Worm (Caenorhabditis elegans) whole organism, L1 larva: ENCODE measurements around the gene F16H6.10.

ENCODE experiments used
- elt-3 ChIP-seq, 6 experiments: fragments of 150-350 bp in 1 of 6; sonication (generic microtip); optimal IDR thresholded peaks; 2 replicates each; lab custom pipeline; 2017 to 2018; ENCODE audit warnings: missing biosample characterization in 6 of 6, missing genetic modification characterization in 6 of 6, inconsistent platforms in 1 of 6
- lin-15B ChIP-seq: fragments of 150-350 bp; sonication (generic microtip); optimal IDR thresholded peaks from 3 replicates; lab custom pipeline; 2014; ENCODE audit warnings: missing biosample characterization, missing genetic modification characterization
- mdl-1 ChIP-seq, 2 experiments: fragments of 150-350 bp; optimal IDR thresholded peaks; 2 replicates each; lab custom pipeline; 2014 to 2017; ENCODE audit warnings: missing biosample characterization in 2 of 2, missing genetic modification characterization in 2 of 2, inconsistent platforms in 1 of 2
- nhr-237 ChIP-seq: fragments of 150-350 bp; optimal IDR thresholded peaks from 2 replicates; lab custom pipeline; 2014; ENCODE audit warnings: missing biosample characterization, missing genetic modification characterization
- nhr-28 ChIP-seq: fragments of 150-350 bp; optimal IDR thresholded peaks from 2 replicates; lab custom pipeline; 2014; ENCODE audit warnings: missing biosample characterization, missing genetic modification characterization

DNA sequence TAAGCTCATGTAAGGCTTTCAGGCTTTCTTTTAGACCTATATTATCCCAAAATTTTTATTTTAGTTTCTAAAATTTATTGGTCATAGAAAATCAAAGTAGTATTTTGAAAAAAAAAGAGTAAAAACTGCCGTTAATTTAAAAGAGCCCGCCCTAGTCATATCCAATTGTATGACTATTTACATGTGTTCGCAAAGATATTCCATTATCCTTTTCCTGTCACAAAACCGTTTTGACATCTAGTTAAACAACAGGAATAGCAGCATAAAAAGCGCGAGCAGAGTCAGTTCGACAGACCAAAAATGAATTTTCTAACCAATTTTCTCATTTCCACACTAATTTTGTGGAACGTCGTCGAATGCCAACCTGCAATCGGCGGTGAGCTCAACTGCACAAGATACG lies 29.2 kb downstream of the F16H6.10 start, which contains the start of gene F16H6.3:
- TF ChIP-seq nhr-28 (tag; lab: Kevin White, UChicago): no peak
- no peak for TF ChIP-seq mdl-1 (tag; optimal IDR thresholded peaks at IDR 0.05; lab: Kevin White, UChicago)
- no peak for TF ChIP-seq nhr-237 (tag; lab: Kevin White, UChicago)
- TF ChIP-seq lin-15B (tag; lab: Kevin White, UChicago): no peak
- TF ChIP-seq elt-3 (tag; optimal IDR thresholded peaks at IDR 0.05; lab: Kevin White, UChicago): no peak
